Fruit fly (Drosophila melanogaster): ENCODE results near the gene temp.

Gene temp

dm6 chrX:2221598-2221997 lies 40.7 kb downstream of the temp start:
- TF ChIP-seq ttk (optimal IDR thresholded peaks at IDR 0.05) (no peak), insv (optimal IDR thresholded peaks at IDR 0.05) (no peak), h (optimal IDR thresholded peaks at IDR 0.05) (no peak), Myc (optimal IDR thresholded peaks at IDR 0.05) (no peak), psq (optimal IDR thresholded peaks at IDR 0.05) (no peak), Sin3A (optimal IDR thresholded peaks at IDR 0.05) (no peak)

dm6 chrX:2219899-2220298 lies 42.4 kb downstream of the temp start:
- TF ChIP-seq Myc (optimal IDR thresholded peaks at IDR 0.05) (no peak), psq (optimal IDR thresholded peaks at IDR 0.05) (no peak), h (optimal IDR thresholded peaks at IDR 0.05) (no peak), Sin3A (optimal IDR thresholded peaks at IDR 0.05) (no peak), ttk (optimal IDR thresholded peaks at IDR 0.05) (no peak), insv (optimal IDR thresholded peaks at IDR 0.05) (no peak)

DNA sequence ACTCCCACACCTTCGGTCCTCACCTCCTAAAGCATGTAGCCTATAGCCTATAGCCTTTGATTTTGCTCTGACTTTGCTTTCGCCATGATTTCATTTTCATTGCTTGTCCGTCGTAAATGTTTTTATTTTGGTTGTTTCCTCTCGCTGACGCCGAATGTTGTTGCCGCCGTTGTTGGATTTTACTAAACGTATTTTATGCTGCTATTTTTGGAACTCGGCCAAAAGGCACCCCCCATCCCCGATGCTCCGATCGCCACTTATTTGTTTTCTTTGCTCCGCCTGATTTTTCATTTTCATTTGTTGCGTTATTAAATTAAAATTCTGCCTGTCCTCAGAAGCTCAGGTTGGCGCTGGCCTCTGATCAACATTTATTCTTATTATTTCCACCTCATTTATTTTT lies 43.1 kb downstream of the temp start:
- TF ChIP-seq Sin3A (optimal IDR thresholded peaks at IDR 0.05) (no peak), h (optimal IDR thresholded peaks at IDR 0.05) (no peak), ttk (optimal IDR thresholded peaks at IDR 0.05) (no peak), insv (optimal IDR thresholded peaks at IDR 0.05) (no peak), Myc (optimal IDR thresholded peaks at IDR 0.05) (no peak), psq (optimal IDR thresholded peaks at IDR 0.05) (no peak)

DNA sequence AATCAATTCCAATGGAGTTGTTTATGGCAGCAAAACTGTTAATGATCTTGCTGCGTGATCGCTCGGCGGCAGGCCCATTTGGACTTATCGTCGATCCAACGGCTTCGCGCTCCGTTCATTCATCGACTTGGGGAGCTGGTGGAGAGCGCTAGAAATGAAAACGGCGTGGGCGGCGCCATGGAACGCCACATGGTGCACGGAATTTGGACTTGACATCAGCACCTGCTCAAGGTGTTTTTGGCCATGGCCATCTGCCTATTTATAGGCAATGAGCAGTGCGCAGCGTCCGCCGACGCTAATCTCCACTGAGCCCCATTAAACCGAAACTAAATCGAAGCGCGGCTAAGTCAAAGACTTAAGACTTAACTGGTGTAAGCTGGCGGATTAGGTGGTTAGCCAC lies 43.9 kb downstream of the temp start:
- no peak for TF ChIP-seq insv (optimal IDR thresholded peaks at IDR 0.05)
- TF ChIP-seq Myc (optimal IDR thresholded peaks at IDR 0.05): no peak
- TF ChIP-seq h (optimal IDR thresholded peaks at IDR 0.05): no peak
- TF ChIP-seq psq (optimal IDR thresholded peaks at IDR 0.05): no peak
- no peak for TF ChIP-seq Sin3A (optimal IDR thresholded peaks at IDR 0.05)
- TF ChIP-seq ttk (optimal IDR thresholded peaks at IDR 0.05): no peak

dm6 chrX:2213759-2214406 lies 48.4 kb downstream of the temp start, which contains the start of gene SmydA-8:
TSS of gene SmydA-8 (minus strand) at chrX:2213809.
- no peak for TF ChIP-seq Myc (optimal IDR thresholded peaks at IDR 0.05)
- TF ChIP-seq insv (optimal IDR thresholded peaks at IDR 0.05): no peak
- TF ChIP-seq ttk (optimal IDR thresholded peaks at IDR 0.05): no peak
- no peak for TF ChIP-seq Sin3A (optimal IDR thresholded peaks at IDR 0.05)
- TF ChIP-seq h (optimal IDR thresholded peaks at IDR 0.05): no peak
- TF ChIP-seq psq (optimal IDR thresholded peaks at IDR 0.05): no peak

DNA sequence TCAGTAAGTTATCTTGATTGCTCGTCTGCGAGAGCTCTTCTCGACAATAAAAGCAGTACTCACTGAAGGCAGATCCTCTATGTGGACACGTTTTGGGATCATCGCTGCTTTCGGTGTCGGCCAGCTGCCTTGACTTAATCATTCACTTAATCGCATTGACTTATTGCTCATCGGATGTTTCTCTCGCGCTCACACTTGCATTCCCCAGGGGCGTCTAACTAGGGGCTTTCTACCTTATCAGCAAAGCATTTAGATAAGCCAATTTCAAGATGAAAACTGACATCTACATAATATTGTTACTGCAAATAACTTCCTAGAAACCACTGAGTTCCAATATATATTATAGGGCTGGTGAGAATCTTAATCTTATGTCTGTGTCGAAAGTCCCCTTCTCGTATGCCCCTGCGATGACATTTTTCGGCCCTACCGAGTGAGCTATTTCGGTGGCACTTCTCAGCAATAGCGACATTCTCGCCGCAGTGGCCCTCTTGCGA lies 49.9 kb downstream of the temp start:
- no peak for TF ChIP-seq insv (optimal IDR thresholded peaks at IDR 0.05)
- no peak for TF ChIP-seq psq (optimal IDR thresholded peaks at IDR 0.05)
- TF ChIP-seq Sin3A (optimal IDR thresholded peaks at IDR 0.05): no peak
- TF ChIP-seq Myc (optimal IDR thresholded peaks at IDR 0.05): no peak
- TF ChIP-seq h (optimal IDR thresholded peaks at IDR 0.05): no peak
- no peak for TF ChIP-seq ttk (optimal IDR thresholded peaks at IDR 0.05)

Data from Kc167 (cell line).